Worm (Caenorhabditis elegans) whole organism, L3 larva: Measurements from ENCODE around the gene B0334.13.

ENCODE experiments used
- R02D3.7 ChIP-seq: fragments of 150-350 bp; optimal IDR thresholded peaks from 2 replicates; lab custom pipeline; 2014; ENCODE audit warnings: missing biosample characterization, missing genetic modification characterization
- ZK546.5 ChIP-seq: sonication (generic microtip); optimal IDR thresholded peaks from 2 replicates; lab custom pipeline; 2017; ENCODE audit warnings: missing biosample characterization, missing genetic modification characterization
- aly-2 ChIP-seq: fragments of 150-350 bp; optimal IDR thresholded peaks from 2 replicates; lab custom pipeline; 2014; ENCODE audit warnings: missing biosample characterization, missing genetic modification characterization
- ama-1 ChIP-seq: fragments of 150-350 bp; optimal IDR thresholded peaks from 2 replicates; lab custom pipeline; 2018
- ceh-16 ChIP-seq: sonication (generic microtip); optimal IDR thresholded peaks from 2 replicates; lab custom pipeline; 2017; ENCODE audit warnings: missing biosample characterization, missing genetic modification characterization
- ceh-28 ChIP-seq: fragments of 150-350 bp; optimal IDR thresholded peaks from 2 replicates; lab custom pipeline; 2014; ENCODE audit warnings: missing biosample characterization, missing genetic modification reagents, missing genetic modification characterization
- ceh-82 ChIP-seq: fragments of 150-350 bp; optimal IDR thresholded peaks from 2 replicates; lab custom pipeline; 2014; ENCODE audit warnings: missing biosample characterization, missing genetic modification characterization
- ceh-9 ChIP-seq: sonication (generic microtip); optimal IDR thresholded peaks from 2 replicates; lab custom pipeline; 2018; ENCODE audit warnings: missing biosample characterization, missing genetic modification characterization
- daf-12 ChIP-seq: fragments of 150-350 bp; optimal IDR thresholded peaks from 2 replicates; lab custom pipeline; 2014; ENCODE audit warnings: missing biosample characterization, missing genetic modification reagents, missing genetic modification characterization
- egl-27 ChIP-seq: sonication (generic microtip); optimal IDR thresholded peaks from 4 replicates; lab custom pipeline; 2017; ENCODE audit warnings: missing biosample characterization, missing genetic modification reagents, missing genetic modification characterization
- egl-5 ChIP-seq: fragments of 150-350 bp; optimal IDR thresholded peaks from 2 replicates; lab custom pipeline; 2017; ENCODE audit warnings: missing biosample characterization, missing genetic modification reagents, missing genetic modification characterization, inconsistent platforms
- elt-1 ChIP-seq: fragments of 150-350 bp; optimal IDR thresholded peaks from 2 replicates; lab custom pipeline; 2014; ENCODE audit warnings: missing biosample characterization, missing genetic modification characterization
- elt-2 ChIP-seq: sonication (generic microtip); optimal IDR thresholded peaks from 2 replicates; lab custom pipeline; 2016; ENCODE audit warnings: missing genetic modification reagents, mild to moderate bottlenecking, missing genetic modification characterization, missing compliant biosample characterization
- elt-3 ChIP-seq, 3 experiments: fragments of 150-350 bp in 1 of 3; sonication (generic microtip) in 2 of 3; optimal IDR thresholded peaks; 2 replicates in 2 of 3; 4 replicates in 1 of 3; lab custom pipeline; 2014 to 2017; ENCODE audit warnings: missing biosample characterization in 3 of 3, missing genetic modification characterization in 3 of 3
- eor-1 ChIP-seq, 2 experiments: fragments of 150-350 bp; optimal IDR thresholded peaks; 2 replicates each; lab custom pipeline; 2014 to 2018; ENCODE audit warnings: missing biosample characterization in 2 of 2, missing genetic modification characterization in 2 of 2
- fkh-10 ChIP-seq: sonication (generic microtip); optimal IDR thresholded peaks from 2 replicates; lab custom pipeline; 2017; ENCODE audit warnings: missing biosample characterization, missing genetic modification reagents, missing genetic modification characterization
- fkh-2 ChIP-seq: fragments of 150-350 bp; optimal IDR thresholded peaks from 2 replicates; lab custom pipeline; 2014; ENCODE audit warnings: missing biosample characterization, missing genetic modification reagents, missing genetic modification characterization
- fos-1 ChIP-seq: fragments of 150-350 bp; optimal IDR thresholded peaks from 2 replicates; lab custom pipeline; 2014; ENCODE audit warnings: missing biosample characterization, missing genetic modification characterization
- hmg-11 ChIP-seq: sonication (generic microtip); optimal IDR thresholded peaks from 2 replicates; lab custom pipeline; 2016; ENCODE audit warnings: missing genetic modification characterization, missing compliant biosample characterization
- jun-1 ChIP-seq: fragments of 150-350 bp; optimal IDR thresholded peaks from 2 replicates; lab custom pipeline; 2014; ENCODE audit warnings: missing biosample characterization, missing genetic modification reagents, missing genetic modification characterization
- lin-15B ChIP-seq: fragments of 150-350 bp; optimal IDR thresholded peaks from 2 replicates; lab custom pipeline; 2014; ENCODE audit warnings: missing biosample characterization, missing genetic modification characterization
- lin-39 ChIP-seq: fragments of 150-350 bp; optimal IDR thresholded peaks from 2 replicates; lab custom pipeline; 2018; ENCODE audit warnings: missing biosample characterization, missing genetic modification reagents, missing genetic modification characterization
- lsy-12 ChIP-seq: sonication (generic microtip); optimal IDR thresholded peaks from 2 replicates; lab custom pipeline; 2016; ENCODE audit warnings: mild to moderate bottlenecking, missing genetic modification characterization, missing compliant biosample characterization
- mdl-1 ChIP-seq: fragments of 150-350 bp; optimal IDR thresholded peaks from 2 replicates; lab custom pipeline; 2014; ENCODE audit warnings: missing biosample characterization, missing genetic modification characterization
- mml-1 ChIP-seq: fragments of 150-350 bp; sonication (generic microtip); optimal IDR thresholded peaks from 3 replicates; lab custom pipeline; 2014; ENCODE audit warnings: missing biosample characterization, missing genetic modification characterization
- nfya-1 ChIP-seq: sonication (generic microtip); optimal IDR thresholded peaks from 2 replicates; lab custom pipeline; 2017; ENCODE audit warnings: missing genetic modification characterization, mild to moderate bottlenecking, missing compliant biosample characterization, antibody characterized with exemption, moderate library complexity; ENCODE audit not compliant: insufficient read depth
- nhr-11 ChIP-seq: fragments of 150-350 bp; optimal IDR thresholded peaks from 2 replicates; lab custom pipeline; 2014; ENCODE audit warnings: missing biosample characterization, missing genetic modification characterization
- nhr-12 ChIP-seq: fragments of 150-350 bp; optimal IDR thresholded peaks from 2 replicates; lab custom pipeline; 2014; ENCODE audit warnings: missing biosample characterization, missing genetic modification characterization
- nhr-23 ChIP-seq: fragments of 150-350 bp; optimal IDR thresholded peaks from 2 replicates; lab custom pipeline; 2014; ENCODE audit warnings: missing biosample characterization, missing genetic modification reagents, missing genetic modification characterization
- nhr-237 ChIP-seq: fragments of 150-350 bp; optimal IDR thresholded peaks from 2 replicates; lab custom pipeline; 2014; ENCODE audit warnings: missing biosample characterization, missing genetic modification characterization
- nhr-25 ChIP-seq: sonication (generic microtip); optimal IDR thresholded peaks from 2 replicates; lab custom pipeline; 2017; ENCODE audit warnings: missing biosample characterization, missing genetic modification characterization
- nhr-28 ChIP-seq: fragments of 150-350 bp; optimal IDR thresholded peaks from 2 replicates; lab custom pipeline; 2014; ENCODE audit warnings: missing biosample characterization, missing genetic modification characterization
- nhr-43 ChIP-seq: sonication (generic microtip); optimal IDR thresholded peaks from 2 replicates; lab custom pipeline; 2016; ENCODE audit warnings: mild to moderate bottlenecking, missing genetic modification characterization, missing compliant biosample characterization; ENCODE audit not compliant: poor library complexity, severe bottlenecking
- nhr-67 ChIP-seq: fragments of 150-350 bp; optimal IDR thresholded peaks from 2 replicates; lab custom pipeline; 2014; ENCODE audit warnings: missing biosample characterization, missing genetic modification characterization
- nhr-76 ChIP-seq: fragments of 150-350 bp; sonication (generic microtip); optimal IDR thresholded peaks from 5 replicates; lab custom pipeline; 2014; ENCODE audit warnings: missing biosample characterization, missing genetic modification characterization
- nhr-77 ChIP-seq: fragments of 150-350 bp; optimal IDR thresholded peaks from 2 replicates; lab custom pipeline; 2014; ENCODE audit warnings: missing biosample characterization, missing genetic modification characterization
- pha-4 ChIP-seq: fragments of 150-350 bp; optimal IDR thresholded peaks from 2 replicates; lab custom pipeline; 2014; ENCODE audit warnings: missing biosample characterization, missing genetic modification reagents, missing genetic modification characterization
- pqm-1 ChIP-seq: fragments of 150-350 bp; optimal IDR thresholded peaks from 2 replicates; lab custom pipeline; 2017; ENCODE audit warnings: missing biosample characterization, missing genetic modification characterization, inconsistent platforms
- sea-2 ChIP-seq: fragments of 150-350 bp; sonication (generic microtip); optimal IDR thresholded peaks from 4 replicates; lab custom pipeline; 2014; ENCODE audit warnings: missing biosample characterization, missing genetic modification reagents, missing genetic modification characterization
- skn-1 ChIP-seq: fragments of 150-350 bp; optimal IDR thresholded peaks from 2 replicates; lab custom pipeline; 2014; ENCODE audit warnings: missing biosample characterization, missing genetic modification characterization
- snpc-4 ChIP-seq: fragments of 150-350 bp; optimal IDR thresholded peaks from 2 replicates; lab custom pipeline; 2014; ENCODE audit warnings: missing biosample characterization, missing genetic modification characterization
- tbx-2 ChIP-seq: sonication (generic microtip); optimal IDR thresholded peaks from 2 replicates; lab custom pipeline; 2016; ENCODE audit warnings: mild to moderate bottlenecking, missing genetic modification characterization, missing compliant biosample characterization
- unc-39 ChIP-seq: sonication (generic microtip); optimal IDR thresholded peaks from 4 replicates; lab custom pipeline; 2017; ENCODE audit warnings: missing biosample characterization, missing genetic modification characterization
- unc-62 ChIP-seq: fragments of 150-350 bp; sonication (generic microtip); optimal IDR thresholded peaks from 4 replicates; lab custom pipeline; 2014; ENCODE audit warnings: missing biosample characterization, missing genetic modification reagents, missing genetic modification characterization
- zag-1 ChIP-seq: fragments of 150-350 bp; optimal IDR thresholded peaks from 2 replicates; lab custom pipeline; 2014; ENCODE audit warnings: missing biosample characterization, missing genetic modification characterization
- ztf-11 ChIP-seq: fragments of 150-350 bp; optimal IDR thresholded peaks from 2 replicates; lab custom pipeline; 2014; ENCODE audit warnings: missing biosample characterization, missing genetic modification characterization
- ztf-4 ChIP-seq: fragments of 150-350 bp; optimal IDR thresholded peaks from 2 replicates; lab custom pipeline; 2014; ENCODE audit warnings: missing biosample characterization, missing genetic modification characterization

The B0334.13 gene

ce11 chrII:11472542-11472941, 15.6 kb upstream of the B0334.13 start (continued):
- TF ChIP-seq nhr-67 (tag; lab: Kevin White, UChicago) (no peak), ceh-9 (tag; lab: Kevin White, UChicago) (no peak), elt-3 (tag; optimal IDR thresholded peaks at IDR 0.05; lab: Kevin White, UChicago) (peak; percentile 24 to 86 (median 76)), pqm-1 (peak; percentile 77), jun-1 (tag; lab: Kevin White, UChicago) (peak; percentile 46), unc-39 (tag; lab: Kevin White, UChicago) (no peak), ceh-16 (no peak)

ce11 chrII:11473525-11474181, 14.4 kb upstream of the B0334.13 start, which contains the start of the genes metl-1 and W02B12.11:
metl-1 (minus strand) TSS chrII:11473575.
W02B12.11 (plus strand) TSS chrII:11473861.
- TF ChIP-seq ceh-28 (tag; lab: Kevin White, UChicago) (peak; percentile 63), egl-5 (tag; lab: Kevin White, UChicago) (peak; percentile 36), hmg-11 (tag; lab: Kevin White, UChicago) (peak; percentile 83), ceh-16 (no peak), tbx-2 (tag; lab: Kevin White, UChicago) (peak; percentile 80), unc-62 (GFP tag; lab: Kevin White, UChicago) (no peak), lin-15B (tag; lab: Kevin White, UChicago) (peak; percentile 69), nhr-76 (tag; lab: Kevin White, UChicago) (no peak), pha-4 (no peak), R02D3.7 (tag; lab: Kevin White, UChicago) (peak; percentile 81), nhr-23 (tag; lab: Kevin White, UChicago) (peak; percentile 95), ZK546.5 (tag; lab: Kevin White, UChicago) (no peak), egl-27 (tag; lab: Kevin White, UChicago) (no peak), pqm-1 (peak; percentile 26), lin-39 (tag; lab: Kevin White, UChicago) (peak; percentile 40), nhr-12 (no peak), snpc-4 (tag; lab: Kevin White, UChicago) (no peak), ceh-82 (peak; percentile 58), nfya-1 (tag; lab: Kevin White, UChicago) (no peak), zag-1 (tag; lab: Kevin White, UChicago) (no peak), ztf-11 (tag; lab: Kevin White, UChicago) (no peak), lsy-12 (tag; lab: Kevin White, UChicago) (peak; percentile 65), nhr-77 (peak; percentile 10), nhr-11 (tag; lab: Kevin White, UChicago) (no peak), elt-1 (peak; percentile 11), skn-1 (tag; lab: Kevin White, UChicago) (peak; percentile 44), nhr-237 (tag; lab: Kevin White, UChicago) (no peak), daf-12 (no peak), ztf-4 (tag; lab: Kevin White, UChicago) (no peak), fos-1 (no peak), unc-39 (tag; lab: Kevin White, UChicago) (no peak), ceh-9 (tag; lab: Kevin White, UChicago) (no peak), mml-1 (no peak), nhr-25 (tag; lab: Kevin White, UChicago) (peak; percentile 60), mdl-1 (tag; lab: Kevin White, UChicago) (no peak), fkh-10 (GFP tag; lab: Kevin White, UChicago) (no peak), ama-1 (lab: Kevin White, UChicago) (no peak), jun-1 (tag; lab: Kevin White, UChicago) (peak; percentile 62), elt-2 (tag; lab: Kevin White, UChicago) (peak; percentile 59), eor-1 (tag; optimal IDR thresholded peaks at IDR 0.05; lab: Kevin White, UChicago) (no peak), elt-3 (tag; optimal IDR thresholded peaks at IDR 0.05; lab: Kevin White, UChicago) (no peak), aly-2 (tag; lab: Kevin White, UChicago) (no peak), fkh-2 (tag; lab: Kevin White, UChicago) (no peak), nhr-67 (tag; lab: Kevin White, UChicago) (no peak), sea-2 (GFP tag; lab: Kevin White, UChicago) (no peak), nhr-43 (peak; percentile 86), nhr-28 (no peak)
